Worm (Caenorhabditis elegans): ENCODE data around the gene srw-122.
"Not testable (repeated sequence)": the region's sequence is repeated elsewhere in the genome, so short reads cannot be mapped to it uniquely, and the experiment has no call there.

ce11 chrV:2955342-2955741, 3.3 kb upstream of the srw-122 start, which contains the start of gene srh-248:
- not testable (repeated sequence) for TF ChIP-seq unc-55 (GFP tag; optimal IDR thresholded peaks at IDR 0.05); odd-2 (tag; optimal IDR thresholded peaks at IDR 0.05); zip-5 (tag; optimal IDR thresholded peaks at IDR 0.05); ceh-2 (tag; optimal IDR thresholded peaks at IDR 0.05)

All from whole organism, late embryonic.